Fruit fly (Drosophila melanogaster) whole organism, pupa: ENCODE results near the gene Cad88C.

ENCODE experiments used
- CG10348 ChIP-seq: fragments of 200-800 bp; sonication (Bioruptor generic); IDR thresholded peaks from 2 replicates; pipeline ENCODE4 v1.3.6; 2022; ENCODE audit warnings: missing biosample characterization, missing genetic modification characterization
- CG12605 ChIP-seq: fragments of 200-800 bp; sonication (Bioruptor generic); IDR thresholded peaks from 2 replicates; pipeline ENCODE4 v1.3.6; 2022; ENCODE audit warnings: missing biosample characterization, missing genetic modification characterization
- CG13204 ChIP-seq: fragments of 200-800 bp; sonication (Bioruptor generic); optimal IDR thresholded peaks from 2 replicates; lab custom pipeline; 2018; ENCODE audit warnings: missing biosample characterization, mild to moderate bottlenecking, missing genetic modification characterization, moderate library complexity
- CG14655 ChIP-seq: fragments of 200-800 bp; sonication (Bioruptor generic); optimal IDR thresholded peaks from 3 replicates; lab custom pipeline; 2017; ENCODE audit warnings: mild to moderate bottlenecking, missing biosample characterization, missing genetic modification reagents, missing genetic modification characterization
- CG15710 ChIP-seq: fragments of 200-800 bp; sonication (Bioruptor generic); optimal IDR thresholded peaks from 2 replicates; lab custom pipeline; 2018; ENCODE audit warnings: missing biosample characterization, mild to moderate bottlenecking, missing genetic modification characterization, moderate library complexity
- CG17806 ChIP-seq: fragments of 200-800 bp; sonication (Bioruptor generic); optimal IDR thresholded peaks from 2 replicates; lab custom pipeline; 2018; ENCODE audit warnings: missing biosample characterization, mild to moderate bottlenecking, missing genetic modification characterization, moderate library complexity
- CG32121 ChIP-seq: fragments of 200-800 bp; sonication (Bioruptor generic); IDR thresholded peaks from 2 replicates; pipeline ENCODE4 v1.3.6; 2022; ENCODE audit warnings: missing biosample characterization, missing genetic modification characterization
- CG34367 ChIP-seq: fragments of 200-800 bp; sonication (Bioruptor generic); optimal IDR thresholded peaks from 2 replicates; lab custom pipeline; 2018; ENCODE audit warnings: missing biosample characterization, mild to moderate bottlenecking, missing genetic modification characterization
- CG4496 ChIP-seq: fragments of 200-800 bp; sonication (Bioruptor generic); IDR thresholded peaks from 3 replicates; pipeline ENCODE4 v1.3.6; 2022; ENCODE audit warnings: missing biosample characterization, missing genetic modification characterization
- CG8159 ChIP-seq: fragments of 200-800 bp; sonication (Bioruptor generic); optimal IDR thresholded peaks from 3 replicates; lab custom pipeline; 2018; ENCODE audit warnings: missing biosample characterization, mild to moderate bottlenecking, missing genetic modification characterization, moderate library complexity
- CG8301 ChIP-seq: fragments of 200-800 bp; sonication (Bioruptor generic); optimal IDR thresholded peaks from 2 replicates; lab custom pipeline; 2018; ENCODE audit warnings: missing biosample characterization, mild to moderate bottlenecking, missing genetic modification characterization
- CG9948 ChIP-seq: fragments of 200-800 bp; sonication (Bioruptor generic); optimal IDR thresholded peaks from 2 replicates; lab custom pipeline; 2018; ENCODE audit warnings: missing biosample characterization, mild to moderate bottlenecking, missing genetic modification characterization, moderate library complexity
- D1 ChIP-seq: fragments of 200-800 bp; sonication (Bioruptor generic); optimal IDR thresholded peaks from 2 replicates; lab custom pipeline; 2018; ENCODE audit warnings: missing biosample characterization, mild to moderate bottlenecking, missing genetic modification characterization, moderate library complexity
- EcR ChIP-seq: fragments of 200-800 bp; sonication (Bioruptor generic); optimal IDR thresholded peaks from 3 replicates; lab custom pipeline; 2019; ENCODE audit warnings: missing biosample characterization, missing genetic modification characterization, mild to moderate bottlenecking, moderate library complexity, missing genetic modification reagents
- Ets98B ChIP-seq: fragments of 200-800 bp; sonication (Bioruptor generic); IDR thresholded peaks from 2 replicates; pipeline ENCODE4 v1.3.6; 2022; ENCODE audit warnings: missing biosample characterization, missing genetic modification characterization
- Pif1A ChIP-seq: fragments of 200-800 bp; sonication (Bioruptor generic); optimal IDR thresholded peaks from 3 replicates; lab custom pipeline; 2016; ENCODE audit warnings: missing biosample characterization, missing genetic modification characterization
- Pif1B ChIP-seq: fragments of 200-800 bp; sonication (Bioruptor generic); optimal IDR thresholded peaks from 3 replicates; lab custom pipeline; 2016; ENCODE audit warnings: missing biosample characterization, missing genetic modification characterization
- Snoo ChIP-seq: fragments of 200-800 bp; sonication (Bioruptor generic); optimal IDR thresholded peaks from 3 replicates; lab custom pipeline; 2017; ENCODE audit warnings: missing biosample characterization, mild to moderate bottlenecking, missing genetic modification characterization, inconsistent platforms
- fd96Ca ChIP-seq: fragments of 200-800 bp; sonication (Bioruptor generic); IDR thresholded peaks from 3 replicates; pipeline ENCODE4 v1.3.6; 2022; ENCODE audit warnings: missing biosample characterization, missing genetic modification characterization
- gl ChIP-seq: fragments of 200-800 bp; sonication (Bioruptor generic); optimal IDR thresholded peaks from 2 replicates; lab custom pipeline; 2018; ENCODE audit warnings: missing biosample characterization, mild to moderate bottlenecking, missing genetic modification characterization
- rn ChIP-seq: fragments of 200-800 bp; sonication (Bioruptor generic); IDR thresholded peaks from 2 replicates; pipeline ENCODE4 v1.3.6; 2022; ENCODE audit warnings: missing biosample characterization, missing genetic modification characterization

Gene Cad88C

DNA sequence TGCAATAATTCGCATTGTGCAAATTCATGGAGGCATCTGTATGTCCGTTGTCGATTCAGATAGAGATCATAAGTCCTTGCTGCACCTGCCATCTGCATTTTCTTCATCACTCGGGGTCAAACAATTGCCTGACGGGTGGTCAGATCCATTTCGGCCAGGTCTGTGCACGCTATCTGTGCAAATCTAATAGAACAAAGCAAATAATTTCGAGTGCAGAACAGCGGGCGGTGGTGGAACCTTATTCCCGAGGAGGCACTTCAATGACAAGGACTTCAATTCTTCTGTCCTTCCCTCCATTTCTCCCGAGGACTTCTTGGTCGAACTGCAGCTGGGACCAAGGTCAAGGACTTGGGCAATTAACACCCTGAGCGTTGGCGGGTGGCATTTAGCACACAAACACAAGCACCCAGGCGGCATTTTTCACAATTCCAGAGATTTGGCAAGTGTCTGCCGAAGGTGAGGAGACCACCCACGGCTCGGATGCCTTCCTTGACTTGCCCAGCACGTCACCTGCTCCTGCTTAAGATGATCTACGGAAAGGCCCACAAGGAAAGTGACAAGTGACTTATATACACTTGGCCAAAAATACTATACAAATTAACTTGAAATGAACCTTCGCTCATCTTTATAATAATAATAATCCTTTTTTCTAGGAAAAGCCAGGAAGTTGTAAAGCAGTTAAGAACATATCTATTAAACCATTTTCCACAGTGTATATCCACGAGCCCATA lies 49.3 kb downstream of the Cad88C start:
- TF ChIP-seq fd96Ca (GFP tag; lab: Robert Waterston, UW) (0 out of 3 replicates have a peak, but pooled peaks have one; percentile 20), CG8301 (tag; lab: Kevin White, UChicago) (no peak)

DNA sequence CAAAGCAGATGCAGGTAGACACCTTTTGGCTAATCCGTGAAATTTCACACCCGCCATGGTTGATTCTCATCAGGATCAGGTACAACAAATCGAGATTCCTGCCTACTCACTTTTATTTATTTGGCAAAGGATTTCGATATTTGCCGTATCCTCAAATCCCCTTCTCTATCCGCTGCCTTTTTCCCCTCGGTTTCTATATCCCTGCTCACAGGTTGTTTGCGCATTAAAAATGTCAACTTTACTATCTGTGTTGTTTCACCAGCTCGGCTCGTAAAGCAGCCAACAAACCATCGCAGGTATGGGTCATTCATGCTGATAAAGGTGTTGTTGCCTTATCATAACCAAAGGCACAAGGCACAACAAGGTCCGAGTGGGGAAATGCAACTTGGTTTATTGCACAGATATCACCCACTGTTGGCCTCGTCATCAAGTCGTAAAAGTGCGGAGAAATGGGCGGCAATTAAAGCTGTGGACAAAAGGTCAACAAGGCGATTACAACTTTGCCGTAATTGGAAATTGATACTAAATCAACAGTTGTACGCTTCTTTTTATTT lies 49.9 kb downstream of the Cad88C start:
- TF ChIP-seq CG8301 (tag; lab: Kevin White, UChicago) (no peak), CG14655 (GFP tag; lab: Kevin White, UChicago) (peak; percentile 16), CG34367 (tag; lab: Kevin White, UChicago) (no peak), Pif1A (GFP tag; lab: Kevin White, UChicago) (peak; percentile 53), CG4496 (GFP tag; lab: Robert Waterston, UW) (peak; percentile 22; the same call in 1 of the 3 replicates), CG15710 (peak; percentile 3), CG17806 (no peak), Snoo (peak; percentile 25), EcR (GFP tag; lab: Kevin White, UChicago) (peak; percentile 31), rn (GFP tag; lab: Robert Waterston, UW) (no peak), CG8159 (tag; lab: Kevin White, UChicago) (peak; percentile 24), fd96Ca (GFP tag; lab: Robert Waterston, UW) (peak; percentile 57; the same call in 1 of the 3 replicates), D1 (tag; lab: Kevin White, UChicago) (no peak), Pif1B (GFP tag; lab: Kevin White, UChicago) (peak; percentile 52)

DNA sequence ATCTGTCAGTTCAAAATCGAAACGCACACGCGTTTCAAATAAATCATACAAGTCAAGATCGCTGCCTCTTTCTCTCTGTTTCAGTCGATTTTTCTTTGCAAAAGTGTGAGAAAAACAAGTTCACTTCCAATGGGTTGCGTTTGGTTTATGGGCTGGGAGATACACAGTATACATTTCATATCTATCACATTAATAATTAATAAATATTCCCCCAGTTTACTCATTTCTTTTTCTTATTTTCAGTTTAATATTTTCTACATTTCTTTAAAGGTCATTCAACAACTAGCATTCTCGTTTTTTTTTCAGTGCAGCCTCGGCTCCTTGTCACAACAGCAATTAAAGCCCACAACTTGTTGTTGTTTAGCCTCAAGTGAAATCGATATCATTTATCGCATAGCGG lies 53.6 kb downstream of the Cad88C start:
- TF ChIP-seq Pif1A (GFP tag; lab: Kevin White, UChicago) (peak; percentile 86), CG10348 (no peak), fd96Ca (GFP tag; lab: Robert Waterston, UW) (peak; percentile 79), Pif1B (GFP tag; lab: Kevin White, UChicago) (peak; percentile 84), CG13204 (GFP tag; lab: Kevin White, UChicago) (no peak), CG15710 (peak; percentile 36), EcR (GFP tag; lab: Kevin White, UChicago) (no peak), CG9948 (tag; lab: Kevin White, UChicago) (peak; percentile 55), CG12605 (GFP tag; lab: Robert Waterston, UW) (peak; percentile 77; the same call in 1 of the 2 replicates), CG4496 (GFP tag; lab: Robert Waterston, UW) (peak; percentile 86), CG14655 (GFP tag; lab: Kevin White, UChicago) (peak; percentile 72), D1 (tag; lab: Kevin White, UChicago) (no peak), Ets98B (GFP tag; lab: Robert Waterston, UW) (peak; percentile 91), Snoo (no peak), rn (GFP tag; lab: Robert Waterston, UW) (peak; percentile 57; the same call in 1 of the 2 replicates), gl (tag; lab: Kevin White, UChicago) (no peak), CG8301 (tag; lab: Kevin White, UChicago) (peak; percentile 68), CG32121 (GFP tag; lab: Robert Waterston, UW) (peak; percentile 86), CG8159 (tag; lab: Kevin White, UChicago) (peak; percentile 26), CG17806 (peak; percentile 40), CG34367 (tag; lab: Kevin White, UChicago) (no peak)

DNA sequence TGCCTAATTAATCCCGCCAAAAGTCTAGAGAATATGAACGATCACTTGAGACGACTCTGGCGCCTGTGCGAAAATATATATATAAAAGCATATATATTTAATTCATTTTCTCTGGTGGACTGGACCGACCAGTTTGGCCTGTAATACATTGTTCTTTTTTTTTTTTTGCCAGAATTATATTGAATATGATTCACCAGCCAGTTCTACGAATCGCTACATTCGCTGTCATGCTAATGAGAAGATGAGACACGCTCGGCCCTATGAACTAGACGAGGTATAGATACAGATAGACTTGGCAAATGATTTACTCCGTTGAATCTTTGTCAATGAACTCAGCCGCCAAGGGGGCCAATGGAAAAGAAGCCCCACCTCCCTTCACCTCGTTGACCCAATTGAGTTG lies 57.0 kb downstream of the Cad88C start:
- TF ChIP-seq CG14655 (GFP tag; lab: Kevin White, UChicago) (no peak), EcR (GFP tag; lab: Kevin White, UChicago) (peak; percentile 58)

DNA sequence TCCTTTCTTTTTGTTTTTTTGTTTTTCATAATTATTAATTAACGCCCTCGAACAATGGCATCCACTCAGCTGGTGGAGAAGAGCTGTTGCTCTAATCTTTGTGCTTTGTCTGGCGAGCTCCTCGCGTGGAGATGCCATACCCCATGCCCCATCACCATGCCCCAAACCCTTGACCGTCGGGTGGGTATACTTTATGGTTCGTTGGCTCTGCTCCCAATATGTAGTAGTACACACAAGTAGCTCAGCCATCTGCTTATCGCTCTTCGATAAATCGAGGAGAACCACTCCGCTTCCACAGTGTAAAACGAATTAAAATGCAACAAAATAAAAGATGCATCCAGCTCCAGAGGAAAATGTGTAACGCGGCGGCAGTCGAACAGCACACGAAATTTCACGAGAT lies 59.8 kb downstream of the Cad88C start:
- TF ChIP-seq Ets98B (GFP tag; lab: Robert Waterston, UW) (no peak), EcR (GFP tag; lab: Kevin White, UChicago) (peak; percentile 87)
